Fruit fly (Drosophila melanogaster) whole organism, embryonic: ENCODE results near the gene Sirt4.

ENCODE experiments used
- Antp ChIP-seq: fragments of 200-800 bp; sonication (Bioruptor generic); optimal IDR thresholded peaks from 3 replicates; lab custom pipeline; 2016; ENCODE audit warnings: missing biosample characterization, missing genetic modification characterization
- Asciz ChIP-seq: fragments of 200-800 bp; sonication (Bioruptor generic); optimal IDR thresholded peaks from 2 replicates; lab custom pipeline; 2017; ENCODE audit warnings: missing biosample characterization, mild to moderate bottlenecking, missing genetic modification characterization, missing genetic modification reagents
- Atf-2 ChIP-seq: fragments of 200-800 bp; sonication (Bioruptor generic); optimal IDR thresholded peaks from 2 replicates; lab custom pipeline; 2016; ENCODE audit warnings: missing biosample characterization, missing genetic modification characterization
- B-H1 ChIP-seq: fragments of 200-800 bp; sonication (Bioruptor generic); IDR thresholded peaks from 3 replicates; pipeline ENCODE4 v1.3.6; 2022; ENCODE audit warnings: missing biosample characterization, missing genetic modification characterization
- Blimp-1 ChIP-seq: fragments of 200-800 bp; sonication (Bioruptor generic); optimal IDR thresholded peaks from 3 replicates; lab custom pipeline; 2018; ENCODE audit warnings: missing biosample characterization, missing genetic modification characterization, mild to moderate bottlenecking, moderate library complexity, missing genetic modification reagents
- CG10654 ChIP-seq: fragments of 200-800 bp; sonication (Bioruptor generic); optimal IDR thresholded peaks from 2 replicates; lab custom pipeline; 2016; ENCODE audit warnings: missing biosample characterization, missing genetic modification characterization
- CG13775 ChIP-seq: fragments of 200-800 bp; sonication (Bioruptor generic); optimal IDR thresholded peaks from 3 replicates; lab custom pipeline; 2017; ENCODE audit warnings: missing biosample characterization, mild to moderate bottlenecking, missing genetic modification characterization
- CG15696 ChIP-seq: fragments of 200-800 bp; sonication (Bioruptor generic); optimal IDR thresholded peaks from 2 replicates; lab custom pipeline; 2019; ENCODE audit warnings: missing biosample characterization, mild to moderate bottlenecking, missing genetic modification characterization, moderate library complexity
- CG1603 ChIP-seq: fragments of 200-800 bp; sonication (Bioruptor generic); optimal IDR thresholded peaks from 2 replicates; lab custom pipeline; 2019; ENCODE audit warnings: missing biosample characterization, mild to moderate bottlenecking, missing genetic modification characterization, moderate library complexity
- CG16863 ChIP-seq: fragments of 200-800 bp; sonication (Bioruptor generic); optimal IDR thresholded peaks from 3 replicates; lab custom pipeline; 2016; ENCODE audit warnings: missing biosample characterization, missing genetic modification characterization
- CG17361 ChIP-seq: fragments of 200-800 bp; sonication (Bioruptor generic); IDR thresholded peaks from 3 replicates; pipeline ENCODE4 v1.3.6; 2022; ENCODE audit warnings: missing biosample characterization, missing genetic modification characterization
- CG4854 ChIP-seq: fragments of 200-800 bp; sonication (Bioruptor generic); optimal IDR thresholded peaks from 2 replicates; lab custom pipeline; 2016; ENCODE audit warnings: missing biosample characterization, missing genetic modification characterization, inconsistent platforms
- CG6254 ChIP-seq: fragments of 200-800 bp; sonication (Bioruptor generic); optimal IDR thresholded peaks from 3 replicates; lab custom pipeline; 2017; ENCODE audit warnings: mild to moderate bottlenecking, missing biosample characterization, missing genetic modification reagents, missing genetic modification characterization
- CG7372 ChIP-seq: fragments of 200-800 bp; sonication (Bioruptor generic); IDR thresholded peaks from 2 replicates; pipeline ENCODE4 v1.3.6; 2022; ENCODE audit warnings: missing biosample characterization, missing genetic modification characterization
- CG8924 ChIP-seq: fragments of 200-800 bp; optimal IDR thresholded peaks from 3 replicates; lab custom pipeline; 2019; ENCODE audit warnings: missing biosample characterization, mild to moderate bottlenecking, missing genetic modification characterization, moderate library complexity
- CG9609 ChIP-seq: fragments of 200-800 bp; sonication (Bioruptor generic); optimal IDR thresholded peaks from 3 replicates; lab custom pipeline; 2016; ENCODE audit warnings: missing biosample characterization, missing genetic modification characterization
- Camta ChIP-seq: fragments of 200-800 bp; sonication (Bioruptor generic); optimal IDR thresholded peaks from 2 replicates; lab custom pipeline; 2016; ENCODE audit warnings: missing biosample characterization, missing genetic modification characterization
- Chrac-16 ChIP-seq: fragments of 200-800 bp; sonication (Bioruptor generic); optimal IDR thresholded peaks from 3 replicates; lab custom pipeline; 2016; ENCODE audit warnings: missing biosample characterization, missing genetic modification characterization
- D ChIP-seq, 2 experiments: fragments of 200-800 bp in 1 of 2; fragments of >200 bp in 1 of 2; sonication (Bioruptor generic) in 1 of 2; optimal IDR thresholded peaks; 2 replicates in 1 of 2; 3 replicates in 1 of 2; lab custom pipeline; 2017; ENCODE audit warnings: mild to moderate bottlenecking in 1 of 2, missing biosample characterization in 1 of 2, missing genetic modification characterization in 1 of 2, missing genetic modification reagents in 1 of 2
- D19A ChIP-seq: fragments of 200-800 bp; optimal IDR thresholded peaks from 3 replicates; lab custom pipeline; 2019; ENCODE audit warnings: missing biosample characterization, mild to moderate bottlenecking, missing genetic modification characterization, moderate library complexity
- D19B ChIP-seq: fragments of 200-800 bp; sonication (Bioruptor generic); optimal IDR thresholded peaks from 2 replicates; lab custom pipeline; 2017; ENCODE audit warnings: missing biosample characterization, mild to moderate bottlenecking, missing genetic modification characterization
- Dp ChIP-seq: fragments of 200-800 bp; sonication (Bioruptor generic); optimal IDR thresholded peaks from 2 replicates; lab custom pipeline; 2018; ENCODE audit warnings: missing biosample characterization, mild to moderate bottlenecking, missing genetic modification characterization, moderate library complexity
- E2f2 ChIP-seq: fragments of 200-800 bp; sonication (Bioruptor generic); IDR thresholded peaks from 2 replicates; pipeline ENCODE4 v1.3.6; 2022; ENCODE audit warnings: missing biosample characterization, missing genetic modification characterization
- Fer1 ChIP-seq: fragments of 200-800 bp; sonication (Bioruptor generic); optimal IDR thresholded peaks from 2 replicates; lab custom pipeline; 2017; ENCODE audit warnings: missing biosample characterization, mild to moderate bottlenecking, missing genetic modification characterization
- HLHmδ ChIP-seq: fragments of 200-800 bp; sonication (Bioruptor generic); optimal IDR thresholded peaks from 2 replicates; lab custom pipeline; 2018; ENCODE audit warnings: missing biosample characterization, mild to moderate bottlenecking, missing genetic modification characterization, moderate library complexity
- NC2β ChIP-seq: fragments of 200-800 bp; sonication (Bioruptor generic); optimal IDR thresholded peaks from 2 replicates; lab custom pipeline; 2016; ENCODE audit warnings: missing biosample characterization, missing genetic modification characterization
- YL-1 ChIP-seq: fragments of 200-800 bp; sonication (Bioruptor generic); optimal IDR thresholded peaks from 3 replicates; lab custom pipeline; 2017; ENCODE audit warnings: missing biosample characterization, mild to moderate bottlenecking, missing genetic modification characterization
- bab2 ChIP-seq: fragments of 200-800 bp; sonication (Bioruptor generic); optimal IDR thresholded peaks from 2 replicates; lab custom pipeline; 2016; ENCODE audit warnings: missing biosample characterization, missing genetic modification characterization
- chif ChIP-seq, 2 experiments: fragments of 200-800 bp; sonication (Bioruptor generic); optimal IDR thresholded peaks; 3 replicates each; lab custom pipeline; 2016; ENCODE audit warnings: missing biosample characterization in 2 of 2, missing genetic modification characterization in 2 of 2
- dpn ChIP-seq, 2 experiments: fragments of 200-800 bp; sonication (Bioruptor generic); optimal IDR thresholded peaks; 3 replicates each; lab custom pipeline; 2016; ENCODE audit warnings: missing biosample characterization in 2 of 2, missing genetic modification characterization in 2 of 2
- dysf ChIP-seq: fragments of 200-800 bp; sonication (Bioruptor generic); IDR thresholded peaks from 3 replicates; pipeline ENCODE4 v1.3.6; 2022; ENCODE audit warnings: missing biosample characterization, missing genetic modification characterization
- ems ChIP-seq: fragments of 200-800 bp; sonication (Bioruptor generic); optimal IDR thresholded peaks from 3 replicates; lab custom pipeline; 2016; ENCODE audit warnings: missing biosample characterization, missing genetic modification characterization
- fd3F ChIP-seq: fragments of 200-800 bp; sonication (Bioruptor generic); optimal IDR thresholded peaks from 2 replicates; lab custom pipeline; 2018; ENCODE audit warnings: missing biosample characterization, mild to moderate bottlenecking, missing genetic modification characterization, moderate library complexity
- fd96Cb ChIP-seq: fragments of 200-800 bp; sonication (Bioruptor generic); optimal IDR thresholded peaks from 2 replicates; lab custom pipeline; 2018; ENCODE audit warnings: missing biosample characterization, mild to moderate bottlenecking, missing genetic modification characterization, moderate library complexity
- gcm2 ChIP-seq: fragments of 200-800 bp; sonication (Bioruptor generic); optimal IDR thresholded peaks from 2 replicates; lab custom pipeline; 2016; ENCODE audit warnings: missing biosample characterization, missing genetic modification characterization
- hkb ChIP-seq, 2 experiments: fragments of 200-800 bp in 1 of 2; fragments of >200 bp in 1 of 2; sonication (Bioruptor generic) in 1 of 2; IDR thresholded peaks in 1 of 2; optimal IDR thresholded peaks in 1 of 2; 2 replicates each; pipeline versions ENCODE4 v1.3.6 to Lab custom; 2017 to 2022; ENCODE audit warnings: missing biosample characterization in 1 of 2, missing genetic modification characterization in 1 of 2
- hth ChIP-seq: fragments of >200 bp; optimal IDR thresholded peaks from 2 replicates; lab custom pipeline; 2017; ENCODE audit warnings: inconsistent platforms
- jigr1 ChIP-seq: fragments of 200-800 bp; sonication (Bioruptor generic); IDR thresholded peaks from 3 replicates; pipeline ENCODE4 v1.3.6; 2022; ENCODE audit warnings: missing biosample characterization, missing genetic modification characterization
- nerfin-1 ChIP-seq: fragments of 200-800 bp; sonication (Bioruptor generic); optimal IDR thresholded peaks from 3 replicates; lab custom pipeline; 2019; ENCODE audit warnings: missing biosample characterization, mild to moderate bottlenecking, missing genetic modification characterization, moderate library complexity
- odd ChIP-seq: fragments of 200-800 bp; sonication (Bioruptor generic); optimal IDR thresholded peaks from 2 replicates; lab custom pipeline; 2017; ENCODE audit warnings: missing biosample characterization, mild to moderate bottlenecking, missing genetic modification characterization
- ro ChIP-seq: fragments of 200-800 bp; sonication (Bioruptor generic); IDR thresholded peaks from 2 replicates; pipeline ENCODE4 v1.3.6; 2022; ENCODE audit warnings: missing biosample characterization, missing genetic modification characterization
- sens-2 ChIP-seq: fragments of 200-800 bp; sonication (Bioruptor generic); IDR thresholded peaks from 2 replicates; pipeline ENCODE4 v1.3.6; 2022; ENCODE audit warnings: missing biosample characterization, missing genetic modification characterization
- seq ChIP-seq: fragments of 200-800 bp; sonication (Bioruptor generic); IDR thresholded peaks from 2 replicates; pipeline ENCODE4 v1.3.6; 2022; ENCODE audit warnings: missing biosample characterization, missing genetic modification characterization
- sob ChIP-seq: fragments of 200-800 bp; sonication (Bioruptor generic); IDR thresholded peaks from 2 replicates; pipeline ENCODE4 v1.3.6; 2022; ENCODE audit warnings: missing biosample characterization, missing genetic modification characterization
- sr ChIP-seq: fragments of 200-800 bp; sonication (Bioruptor generic); IDR thresholded peaks from 3 replicates; pipeline ENCODE4 v1.3.6; 2022; ENCODE audit warnings: missing biosample characterization, missing genetic modification characterization
- tin ChIP-seq: fragments of 200-800 bp; sonication (Bioruptor generic); optimal IDR thresholded peaks from 3 replicates; lab custom pipeline; 2016; ENCODE audit warnings: missing biosample characterization, missing genetic modification characterization
- tx ChIP-seq: fragments of 200-800 bp; sonication (Bioruptor generic); optimal IDR thresholded peaks from 2 replicates; lab custom pipeline; 2016; ENCODE audit warnings: missing biosample characterization, missing genetic modification characterization
- vvl ChIP-seq: fragments of 200-800 bp; sonication (Bioruptor generic); IDR thresholded peaks from 2 replicates; pipeline ENCODE4 v1.3.6; 2022; ENCODE audit warnings: missing biosample characterization, missing genetic modification characterization

Sirt4 gene

dm6 chrX:5679079-5679932 is 13.6 kb upstream of the Sirt4 start (continued):
- TF ChIP-seq NC2β (GFP tag; lab: Kevin White, UChicago) (peak; percentile 63), sr (no peak), CG17361 (GFP tag; lab: Robert Waterston, UW) (0 out of 3 replicates have a peak, but pooled peaks have one; percentile 50), gcm2 (GFP tag; lab: Kevin White, UChicago) (no peak), jigr1 (no peak), ro (GFP tag; lab: Robert Waterston, UW) (no peak), tin (GFP tag; lab: Kevin White, UChicago) (peak; percentile 57), D19B (GFP tag; lab: Kevin White, UChicago) (no peak), E2f2 (GFP tag; lab: Robert Waterston, UW) (peak; percentile 12; the same call in 1 of the 2 replicates), chif (GFP tag; optimal IDR thresholded peaks at IDR 0.05; lab: Kevin White, UChicago) (peak; percentile 6 to 72), CG9609 (GFP tag; lab: Kevin White, UChicago) (peak; percentile 41), Blimp-1 (GFP tag; lab: Kevin White, UChicago) (peak; percentile 61), HLHmδ (no peak), CG4854 (no peak), vvl (peak; percentile 49), bab2 (GFP tag; lab: Kevin White, UChicago) (peak; percentile 21), YL-1 (GFP tag; lab: Kevin White, UChicago) (no peak), CG13775 (GFP tag; lab: Kevin White, UChicago) (peak; percentile 33), tx (GFP tag; lab: Kevin White, UChicago) (peak; percentile 6), Dp (no peak), CG7372 (GFP tag; lab: Robert Waterston, UW) (0 out of 2 replicates have a peak, but pooled peaks have one; percentile 18), sens-2 (GFP tag; lab: Robert Waterston, UW) (no peak), dysf (GFP tag; lab: Robert Waterston, UW) (no peak), CG10654 (peak; percentile 33), CG15696 (tag; lab: Kevin White, UChicago) (peak; percentile 41), Asciz (GFP tag; lab: Kevin White, UChicago) (peak; percentile 47), CG6254 (GFP tag; lab: Kevin White, UChicago) (peak; percentile 37), fd96Cb (tag; lab: Kevin White, UChicago) (peak; percentile 65), CG8924 (tag; lab: Kevin White, UChicago) (peak; percentile 52), hkb (optimal IDR thresholded peaks at IDR 0.05; lab: Kevin White, UChicago) (no peak), hkb (GFP tag; IDR thresholded peaks at IDR 0.05; lab: Robert Waterston, UW) (peak; percentile 62; the same call in 1 of the 2 replicates), sob (no peak), odd (GFP tag; lab: Kevin White, UChicago) (no peak), B-H1 (0 out of 3 replicates have a peak, but pooled peaks have one; percentile 20), hth (lab: Kevin White, UChicago) (no peak), nerfin-1 (tag; lab: Kevin White, UChicago) (peak; percentile 28), dpn (GFP tag; optimal IDR thresholded peaks at IDR 0.05; lab: Kevin White, UChicago) (peak; percentile 48 to 49), Atf-2 (GFP tag; lab: Kevin White, UChicago) (peak; percentile 35), Antp (GFP tag; lab: Kevin White, UChicago) (peak; percentile 51), CG16863 (peak; percentile 44), D19A (tag; lab: Kevin White, UChicago) (peak; percentile 43), D (optimal IDR thresholded peaks at IDR 0.05; lab: Kevin White, UChicago) (no peak), D (GFP tag; optimal IDR thresholded peaks at IDR 0.05; lab: Kevin White, UChicago) (peak; percentile 68), ems (no peak), Camta (GFP tag; lab: Kevin White, UChicago) (peak; percentile 18), seq (0 out of 2 replicates have a peak, but pooled peaks have one; percentile 22), Fer1 (no peak), CG1603 (tag; lab: Kevin White, UChicago) (peak; percentile 58), fd3F (GFP tag; lab: Kevin White, UChicago) (no peak), Chrac-16 (GFP tag; lab: Kevin White, UChicago) (peak; percentile 46)
